Worm (Caenorhabditis elegans) whole organism, early embryonic: ENCODE results near the gene Y52D5A.2.

ENCODE experiments used
- aly-1 ChIP-seq: sonication (generic microtip); optimal IDR thresholded peaks from 2 replicates; lab custom pipeline; 2016; ENCODE audit warnings: missing genetic modification characterization, missing compliant biosample characterization
- scrt-1 ChIP-seq: fragments of 200-800 bp; sonication (Bioruptor generic); IDR thresholded peaks from 2 replicates; pipeline ENCODE4 v1.3.6; 2022; ENCODE audit warnings: missing genetic modification characterization, missing compliant biosample characterization
- tra-4 ChIP-seq: sonication (generic microtip); optimal IDR thresholded peaks from 2 replicates; lab custom pipeline; 2017; ENCODE audit warnings: missing genetic modification characterization, missing compliant biosample characterization

- TF ChIP-seq aly-1 (tag; lab: Kevin White, UChicago) (no peak), scrt-1 (no peak), tra-4 (tag; lab: Kevin White, UChicago) (no peak)
These were observed 48.6 kb downstream of the Y52D5A.2 start, which contains the start of gene spp-7 for ce11 chrIV:5415696-5416095.
